Fruit fly (Drosophila melanogaster) whole organism, embryonic: ENCODE results near the gene CG10738.

Experiments
- Aef1 ChIP-seq: fragments of 200-800 bp; sonication (Bioruptor generic); IDR thresholded peaks from 3 replicates; pipeline ENCODE4 v1.3.6; 2022; ENCODE audit warnings: missing biosample characterization, missing genetic modification characterization
- Blimp-1 ChIP-seq: fragments of 200-800 bp; sonication (Bioruptor generic); optimal IDR thresholded peaks from 3 replicates; lab custom pipeline; 2018; ENCODE audit warnings: missing biosample characterization, missing genetic modification characterization, mild to moderate bottlenecking, moderate library complexity, missing genetic modification reagents
- CG10267 ChIP-seq: fragments of 200-800 bp; sonication (Bioruptor generic); optimal IDR thresholded peaks from 2 replicates; lab custom pipeline; 2018; ENCODE audit warnings: missing biosample characterization, mild to moderate bottlenecking, missing genetic modification characterization, moderate library complexity
- CG11504 ChIP-seq: fragments of 200-800 bp; sonication (Bioruptor generic); optimal IDR thresholded peaks from 3 replicates; lab custom pipeline; 2019; ENCODE audit warnings: missing biosample characterization, mild to moderate bottlenecking, missing genetic modification characterization, moderate library complexity
- CG11696 ChIP-seq: fragments of 200-800 bp; sonication (Bioruptor generic); IDR thresholded peaks from 2 replicates; pipeline ENCODE4 v1.3.6; 2022; ENCODE audit warnings: missing biosample characterization, missing genetic modification characterization
- CG13287 ChIP-seq: fragments of 200-800 bp; sonication (Bioruptor generic); IDR thresholded peaks from 2 replicates; pipeline ENCODE4 v1.3.6; 2022; ENCODE audit warnings: missing biosample characterization, missing genetic modification characterization; ENCODE audit not compliant: partially characterized antibody
- CG15011 ChIP-seq: fragments of 200-800 bp; sonication (Bioruptor generic); optimal IDR thresholded peaks from 3 replicates; lab custom pipeline; 2018; ENCODE audit warnings: missing biosample characterization, mild to moderate bottlenecking, missing genetic modification characterization
- CG16815 ChIP-seq: fragments of 200-800 bp; sonication (Bioruptor generic); optimal IDR thresholded peaks from 3 replicates; lab custom pipeline; 2017; ENCODE audit warnings: missing biosample characterization, mild to moderate bottlenecking, missing genetic modification characterization
- CG17568 ChIP-seq: fragments of 200-800 bp; sonication (Bioruptor generic); optimal IDR thresholded peaks from 2 replicates; lab custom pipeline; 2018; ENCODE audit warnings: missing biosample characterization, mild to moderate bottlenecking, missing genetic modification characterization, moderate library complexity
- CG17829 ChIP-seq: fragments of 200-800 bp; optimal IDR thresholded peaks from 2 replicates; lab custom pipeline; 2019; ENCODE audit warnings: missing biosample characterization, mild to moderate bottlenecking, missing genetic modification characterization, moderate library complexity
- CG1792 ChIP-seq: fragments of 200-800 bp; sonication (Bioruptor generic); optimal IDR thresholded peaks from 2 replicates; lab custom pipeline; 2016; ENCODE audit warnings: missing biosample characterization, missing genetic modification characterization
- CG2199 ChIP-seq: fragments of 200-800 bp; sonication (Bioruptor generic); IDR thresholded peaks from 3 replicates; pipeline ENCODE4 v1.3.6; 2022; ENCODE audit warnings: missing biosample characterization, missing genetic modification characterization
- CG2678 ChIP-seq: fragments of 200-800 bp; sonication (Bioruptor generic); optimal IDR thresholded peaks from 3 replicates; lab custom pipeline; 2019; ENCODE audit warnings: missing biosample characterization, mild to moderate bottlenecking, missing genetic modification characterization, moderate library complexity
- CG2875 ChIP-seq: fragments of 200-800 bp; sonication (Bioruptor generic); optimal IDR thresholded peaks from 2 replicates; lab custom pipeline; 2017; ENCODE audit warnings: missing biosample characterization, mild to moderate bottlenecking, missing genetic modification characterization, missing genetic modification reagents
- CG3726 ChIP-seq: fragments of 200-800 bp; sonication (Bioruptor generic); IDR thresholded peaks from 3 replicates; pipeline ENCODE4, ENCODE4 v1.3.6; 2022; ENCODE audit warnings: missing biosample characterization, missing genetic modification characterization
- CG4707 ChIP-seq: fragments of 200-800 bp; sonication (Bioruptor generic); optimal IDR thresholded peaks from 2 replicates; lab custom pipeline; 2018; ENCODE audit warnings: missing biosample characterization, mild to moderate bottlenecking, missing genetic modification characterization, moderate library complexity
- CG7786 ChIP-seq: fragments of 200-800 bp; sonication (Bioruptor generic); optimal IDR thresholded peaks from 2 replicates; lab custom pipeline; 2016; ENCODE audit warnings: missing biosample characterization, missing genetic modification characterization
- CG9876 ChIP-seq: fragments of 200-800 bp; sonication (Bioruptor generic); optimal IDR thresholded peaks from 2 replicates; lab custom pipeline; 2016; ENCODE audit warnings: missing biosample characterization, missing genetic modification characterization
- CG9932 ChIP-seq: fragments of 200-800 bp; sonication (Bioruptor generic); IDR thresholded peaks from 2 replicates; pipeline ENCODE4 v1.3.6; 2022; ENCODE audit warnings: missing biosample characterization, missing genetic modification characterization
- Doc3 ChIP-seq: fragments of 200-800 bp; sonication (Bioruptor generic); IDR thresholded peaks from 3 replicates; pipeline ENCODE4 v1.3.6; 2022; ENCODE audit warnings: missing biosample characterization, missing genetic modification characterization; ENCODE audit not compliant: partially characterized antibody
- E2f2 ChIP-seq: fragments of 200-800 bp; sonication (Bioruptor generic); IDR thresholded peaks from 2 replicates; pipeline ENCODE4 v1.3.6; 2022; ENCODE audit warnings: missing biosample characterization, missing genetic modification characterization
- Fer3 ChIP-seq: fragments of 200-800 bp; sonication (Bioruptor generic); optimal IDR thresholded peaks from 2 replicates; lab custom pipeline; 2018; ENCODE audit warnings: missing biosample characterization, mild to moderate bottlenecking, missing genetic modification characterization, moderate library complexity
- H15 ChIP-seq: fragments of 200-800 bp; sonication (Bioruptor generic); IDR thresholded peaks from 3 replicates; pipeline ENCODE4 v1.3.6; 2022; ENCODE audit warnings: missing biosample characterization, missing genetic modification characterization
- Jarid2 ChIP-seq: fragments of 200-800 bp; sonication (Bioruptor generic); optimal IDR thresholded peaks from 3 replicates; lab custom pipeline; 2017; ENCODE audit warnings: mild to moderate bottlenecking, missing biosample characterization, missing genetic modification reagents, missing genetic modification characterization
- Meics ChIP-seq: fragments of 200-800 bp; sonication (Bioruptor generic); optimal IDR thresholded peaks from 2 replicates; lab custom pipeline; 2017; ENCODE audit warnings: missing biosample characterization, mild to moderate bottlenecking, missing genetic modification characterization
- Neu2 ChIP-seq: fragments of 200-800 bp; sonication (Bioruptor generic); optimal IDR thresholded peaks from 3 replicates; lab custom pipeline; 2016; ENCODE audit warnings: missing biosample characterization, missing genetic modification characterization, borderline replicate concordance
- Ptx1 ChIP-seq: fragments of 200-800 bp; sonication (Bioruptor generic); IDR thresholded peaks from 2 replicates; pipeline ENCODE4 v1.3.6; 2022; ENCODE audit warnings: missing biosample characterization, missing genetic modification characterization
- Scr ChIP-seq: fragments of 200-800 bp; sonication (Bioruptor generic); IDR thresholded peaks from 2 replicates; pipeline ENCODE4 v1.3.6; 2022; ENCODE audit warnings: missing biosample characterization, missing genetic modification characterization; ENCODE audit not compliant: partially characterized antibody
- cato ChIP-seq: fragments of 200-800 bp; sonication (Bioruptor generic); optimal IDR thresholded peaks from 2 replicates; lab custom pipeline; 2016; ENCODE audit warnings: missing biosample characterization, missing genetic modification characterization, borderline replicate concordance
- chinmo ChIP-seq: fragments of 200-800 bp; sonication (Bioruptor generic); IDR thresholded peaks from 4 replicates; pipeline ENCODE4 v1.3.6; 2022; ENCODE audit warnings: missing biosample characterization, missing genetic modification characterization; ENCODE audit not compliant: partially characterized antibody
- ewg ChIP-seq: fragments of 200-800 bp; sonication (Bioruptor generic); optimal IDR thresholded peaks from 3 replicates; lab custom pipeline; 2017; ENCODE audit warnings: mild to moderate bottlenecking, missing biosample characterization, missing genetic modification reagents, missing genetic modification characterization
- gce ChIP-seq: fragments of 200-800 bp; sonication (Bioruptor generic); IDR thresholded peaks from 3 replicates; pipeline ENCODE4 v1.3.6; 2022; ENCODE audit warnings: missing biosample characterization, missing genetic modification characterization
- insv ChIP-seq, 2 experiments: fragments of 200-800 bp; sonication (Bioruptor generic); optimal IDR thresholded peaks; 3 replicates each; lab custom pipeline; 2016 to 2018; ENCODE audit warnings: missing biosample characterization in 2 of 2, missing genetic modification characterization in 2 of 2
- jing ChIP-seq: fragments of 200-800 bp; sonication (Bioruptor generic); optimal IDR thresholded peaks from 2 replicates; lab custom pipeline; 2018; ENCODE audit warnings: missing biosample characterization, mild to moderate bottlenecking, missing genetic modification characterization
- kay ChIP-seq: fragments of 200-800 bp; sonication (Bioruptor generic); optimal IDR thresholded peaks from 2 replicates; lab custom pipeline; 2016; ENCODE audit warnings: missing biosample characterization, missing genetic modification characterization
- mirr ChIP-seq: fragments of 200-800 bp; sonication (Bioruptor generic); optimal IDR thresholded peaks from 3 replicates; lab custom pipeline; 2018; ENCODE audit warnings: missing biosample characterization, mild to moderate bottlenecking, missing genetic modification characterization
- prd ChIP-seq, 3 experiments: fragments of >200 bp in 2 of 3; fragments of 200-800 bp in 1 of 3; sonication (Bioruptor generic) in 1 of 3; optimal IDR thresholded peaks in 2 of 3; IDR thresholded peaks in 1 of 3; 2 replicates in 2 of 3; 3 replicates in 1 of 3; pipeline versions ENCODE4 v1.3.6 to Lab custom; 2017 to 2022; ENCODE audit warnings: missing biosample characterization in 1 of 3, missing genetic modification characterization in 1 of 3
- salm ChIP-seq: fragments of 200-800 bp; sonication (Bioruptor generic); optimal IDR thresholded peaks from 2 replicates; lab custom pipeline; 2018; ENCODE audit warnings: missing biosample characterization, mild to moderate bottlenecking, missing genetic modification characterization
- sc ChIP-seq, 3 experiments: fragments of >200 bp in 2 of 3; fragments of 200-800 bp in 1 of 3; sonication (Bioruptor generic) in 1 of 3; optimal IDR thresholded peaks; 2 replicates in 2 of 3; 3 replicates in 1 of 3; lab custom pipeline; 2017; ENCODE audit warnings: mild to moderate bottlenecking in 1 of 3, missing biosample characterization in 1 of 3, missing genetic modification characterization in 1 of 3, missing genetic modification reagents in 1 of 3
- slbo ChIP-seq: fragments of 200-800 bp; sonication (Bioruptor generic); IDR thresholded peaks from 2 replicates; pipeline ENCODE4 v1.3.6; 2022; ENCODE audit warnings: missing biosample characterization, missing genetic modification characterization
- slou ChIP-seq: fragments of 200-800 bp; sonication (Bioruptor generic); optimal IDR thresholded peaks from 3 replicates; lab custom pipeline; 2016; ENCODE audit warnings: missing biosample characterization, missing genetic modification characterization
- sqz ChIP-seq: fragments of 200-800 bp; sonication (Bioruptor generic); optimal IDR thresholded peaks from 3 replicates; lab custom pipeline; 2018; ENCODE audit warnings: missing biosample characterization, mild to moderate bottlenecking, missing genetic modification characterization
- sr ChIP-seq: fragments of 200-800 bp; sonication (Bioruptor generic); IDR thresholded peaks from 3 replicates; pipeline ENCODE4 v1.3.6; 2022; ENCODE audit warnings: missing biosample characterization, missing genetic modification characterization
- trh ChIP-seq: fragments of 200-800 bp; sonication (Bioruptor generic); optimal IDR thresholded peaks from 2 replicates; lab custom pipeline; 2016; ENCODE audit warnings: missing biosample characterization, missing genetic modification characterization
- z ChIP-seq: fragments of 200-800 bp; sonication (Bioruptor generic); IDR thresholded peaks from 3 replicates; pipeline ENCODE4 v1.3.6; 2022; ENCODE audit warnings: missing biosample characterization, missing genetic modification characterization

CG10738 gene

dm6 chr3L:13476070-13476469, 25.5 kb downstream of the CG10738 start (continued):
- TF ChIP-seq Ptx1 (GFP tag; lab: Robert Waterston, UW) (peak; percentile 34; the same call in 1 of the 2 replicates), CG11504 (peak; percentile 60), prd (optimal IDR thresholded peaks at IDR 0.05; lab: Kevin White, UChicago) (no peak), prd (GFP tag; IDR thresholded peaks at IDR 0.05; lab: Robert Waterston, UW) (peak; percentile 10; the same call in 1 of the 3 replicates), slou (GFP tag; lab: Kevin White, UChicago) (no peak), slbo (peak; percentile 15; the same call in 1 of the 2 replicates), ewg (GFP tag; lab: Kevin White, UChicago) (no peak), cato (GFP tag; lab: Kevin White, UChicago) (no peak), sr (0 out of 3 replicates have a peak, but pooled peaks have one; percentile 47), CG17568 (GFP tag; lab: Kevin White, UChicago) (no peak), Blimp-1 (peak; percentile 14)

dm6 chr3L:13476566-13477452, 26.2 kb downstream of the CG10738 start:
- TF ChIP-seq z (GFP tag; lab: Robert Waterston, UW) (no peak), chinmo (no peak), trh (peak; percentile 68), jing (GFP tag; lab: Kevin White, UChicago) (peak; percentile 80), CG2678 (peak; percentile 96), sqz (GFP tag; lab: Kevin White, UChicago) (peak; percentile 63), CG3726 (GFP tag; lab: Robert Waterston, UW) (peak; percentile 60; the same call in 2 of the 3 replicates), CG2875 (GFP tag; lab: Kevin White, UChicago) (peak; percentile 80), Neu2 (GFP tag; lab: Kevin White, UChicago) (no peak), CG17829 (tag; lab: Kevin White, UChicago) (peak; percentile 92), salm (peak; percentile 77), gce (GFP tag; lab: Robert Waterston, UW) (peak; percentile 77), Aef1 (peak; percentile 79), CG11696 (peak; percentile 75), Jarid2 (GFP tag; lab: Kevin White, UChicago) (peak; percentile 70), Fer3 (tag; lab: Kevin White, UChicago) (peak; percentile 85), kay (GFP tag; lab: Kevin White, UChicago) (peak; percentile 81), H15 (GFP tag; lab: Robert Waterston, UW) (peak; percentile 78), E2f2 (GFP tag; lab: Robert Waterston, UW) (peak; percentile 54; the same call in 1 of the 2 replicates), CG10267 (tag; lab: Kevin White, UChicago) (peak; percentile 84), Doc3 (GFP tag; lab: Robert Waterston, UW) (peak; percentile 66; the same call in 2 of the 3 replicates), insv (GFP tag; optimal IDR thresholded peaks at IDR 0.05; lab: Kevin White, UChicago) (peak in 1 of 2 experiments; percentile 23), CG9932 (GFP tag; lab: Robert Waterston, UW) (peak; percentile 84), CG15011 (GFP tag; lab: Kevin White, UChicago) (peak; percentile 89), mirr (GFP tag; lab: Kevin White, UChicago) (no peak), CG13287 (peak; percentile 63; the same call in 1 of the 2 replicates), sc (optimal IDR thresholded peaks at IDR 0.05; lab: Kevin White, UChicago) (no peak), sc (GFP tag; optimal IDR thresholded peaks at IDR 0.05; lab: Kevin White, UChicago) (peak; percentile 87), CG7786 (peak; percentile 52), CG1792 (GFP tag; lab: Kevin White, UChicago) (peak; percentile 64), CG4707 (GFP tag; lab: Kevin White, UChicago) (peak; percentile 59), CG2199 (peak; percentile 72; the same call in 1 of the 3 replicates), Meics (GFP tag; lab: Kevin White, UChicago) (peak; percentile 92), CG9876 (GFP tag; lab: Kevin White, UChicago) (no peak), CG16815 (GFP tag; lab: Kevin White, UChicago) (peak; percentile 87), Scr (GFP tag; lab: Robert Waterston, UW) (no peak)
